Fruit fly (Drosophila melanogaster) whole organism, embryonic: ENCODE results near the gene Usp5.
A peak's percentile ranks its signal among the peaks of the same experiment; 100 is the strongest.

Experiments
- Ada2b ChIP-seq: fragments of 200-800 bp; sonication (Bioruptor generic); IDR thresholded peaks from 2 replicates; pipeline ENCODE4 v1.3.6; 2022; ENCODE audit warnings: missing biosample characterization, missing genetic modification characterization
- BEAF-32 ChIP-seq: fragments of 200-800 bp; sonication (Bioruptor generic); optimal IDR thresholded peaks from 3 replicates; lab custom pipeline; 2017; ENCODE audit warnings: missing biosample characterization, missing genetic modification characterization, mild to moderate bottlenecking, moderate library complexity, missing genetic modification reagents
- Bgb ChIP-seq: fragments of 200-800 bp; sonication (Bioruptor generic); IDR thresholded peaks from 2 replicates; pipeline ENCODE4 v1.3.6; 2022; ENCODE audit warnings: missing biosample characterization, missing genetic modification characterization; ENCODE audit not compliant: partially characterized antibody
- CG10543 ChIP-seq: fragments of 200-800 bp; sonication (Bioruptor generic); optimal IDR thresholded peaks from 3 replicates; lab custom pipeline; 2017; ENCODE audit warnings: missing biosample characterization, mild to moderate bottlenecking, missing genetic modification characterization, moderate library complexity
- CG10565 ChIP-seq: fragments of 200-800 bp; sonication (Bioruptor generic); optimal IDR thresholded peaks from 3 replicates; lab custom pipeline; 2016; ENCODE audit warnings: missing biosample characterization, mild to moderate bottlenecking, missing genetic modification characterization
- CG10959 ChIP-seq: fragments of 200-800 bp; sonication (Bioruptor generic); IDR thresholded peaks from 2 replicates; pipeline ENCODE4 v1.3.6; 2022; ENCODE audit warnings: missing biosample characterization, missing genetic modification characterization
- CG13296 ChIP-seq: fragments of 200-800 bp; sonication (Bioruptor generic); optimal IDR thresholded peaks from 3 replicates; lab custom pipeline; 2018; ENCODE audit warnings: missing biosample characterization, mild to moderate bottlenecking, missing genetic modification characterization
- CG15601 ChIP-seq: fragments of 200-800 bp; sonication (Bioruptor generic); optimal IDR thresholded peaks from 3 replicates; lab custom pipeline; 2019; ENCODE audit warnings: missing biosample characterization, mild to moderate bottlenecking, missing genetic modification characterization, moderate library complexity
- CG17568 ChIP-seq: fragments of 200-800 bp; sonication (Bioruptor generic); optimal IDR thresholded peaks from 2 replicates; lab custom pipeline; 2018; ENCODE audit warnings: missing biosample characterization, mild to moderate bottlenecking, missing genetic modification characterization, moderate library complexity
- CG1832 ChIP-seq: fragments of 200-800 bp; sonication (Bioruptor generic); optimal IDR thresholded peaks from 2 replicates; lab custom pipeline; 2017; ENCODE audit warnings: missing biosample characterization, mild to moderate bottlenecking, missing genetic modification characterization, inconsistent platforms
- CG2199 ChIP-seq: fragments of 200-800 bp; sonication (Bioruptor generic); IDR thresholded peaks from 3 replicates; pipeline ENCODE4 v1.3.6; 2022; ENCODE audit warnings: missing biosample characterization, missing genetic modification characterization
- CG31441 ChIP-seq: fragments of 200-800 bp; sonication (Bioruptor generic); IDR thresholded peaks from 2 replicates; pipeline ENCODE4 v1.3.6; 2022; ENCODE audit warnings: missing biosample characterization, missing genetic modification characterization
- CG3407 ChIP-seq: fragments of 200-800 bp; sonication (Bioruptor generic); optimal IDR thresholded peaks from 2 replicates; lab custom pipeline; 2018; ENCODE audit warnings: missing biosample characterization, mild to moderate bottlenecking, missing genetic modification characterization
- CG3726 ChIP-seq: fragments of 200-800 bp; sonication (Bioruptor generic); IDR thresholded peaks from 3 replicates; pipeline ENCODE4, ENCODE4 v1.3.6; 2022; ENCODE audit warnings: missing biosample characterization, missing genetic modification characterization
- CG7786 ChIP-seq: fragments of 200-800 bp; sonication (Bioruptor generic); optimal IDR thresholded peaks from 2 replicates; lab custom pipeline; 2016; ENCODE audit warnings: missing biosample characterization, missing genetic modification characterization
- CG9932 ChIP-seq: fragments of 200-800 bp; sonication (Bioruptor generic); IDR thresholded peaks from 2 replicates; pipeline ENCODE4 v1.3.6; 2022; ENCODE audit warnings: missing biosample characterization, missing genetic modification characterization
- Chrac-16 ChIP-seq: fragments of 200-800 bp; sonication (Bioruptor generic); optimal IDR thresholded peaks from 3 replicates; lab custom pipeline; 2016; ENCODE audit warnings: missing biosample characterization, missing genetic modification characterization
- D19A ChIP-seq: fragments of 200-800 bp; optimal IDR thresholded peaks from 3 replicates; lab custom pipeline; 2019; ENCODE audit warnings: missing biosample characterization, mild to moderate bottlenecking, missing genetic modification characterization, moderate library complexity
- Dad ChIP-seq: fragments of 200-800 bp; sonication (Bioruptor generic); optimal IDR thresholded peaks from 3 replicates; lab custom pipeline; 2016; ENCODE audit warnings: missing biosample characterization, missing genetic modification characterization
- Dek ChIP-seq: fragments of 200-800 bp; sonication (Bioruptor generic); optimal IDR thresholded peaks from 3 replicates; lab custom pipeline; 2019; ENCODE audit warnings: missing biosample characterization, mild to moderate bottlenecking, missing genetic modification characterization, moderate library complexity
- Dp ChIP-seq: fragments of 200-800 bp; sonication (Bioruptor generic); optimal IDR thresholded peaks from 2 replicates; lab custom pipeline; 2018; ENCODE audit warnings: missing biosample characterization, mild to moderate bottlenecking, missing genetic modification characterization, moderate library complexity
- Dref ChIP-seq: fragments of 200-800 bp; sonication (Bioruptor generic); IDR thresholded peaks from 2 replicates; pipeline ENCODE4 v1.3.6; 2022; ENCODE audit warnings: missing biosample characterization, missing genetic modification characterization
- H2.0 ChIP-seq: fragments of 200-800 bp; sonication (Bioruptor generic); IDR thresholded peaks from 2 replicates; pipeline ENCODE4 v1.3.6; 2022; ENCODE audit warnings: missing biosample characterization, missing genetic modification characterization
- HLH4C ChIP-seq: fragments of 200-800 bp; sonication (Bioruptor generic); IDR thresholded peaks from 3 replicates; pipeline ENCODE4 v1.3.6; 2022; ENCODE audit warnings: missing biosample characterization, missing genetic modification characterization; ENCODE audit not compliant: partially characterized antibody
- Jarid2 ChIP-seq: fragments of 200-800 bp; sonication (Bioruptor generic); optimal IDR thresholded peaks from 3 replicates; lab custom pipeline; 2017; ENCODE audit warnings: mild to moderate bottlenecking, missing biosample characterization, missing genetic modification reagents, missing genetic modification characterization
- Max ChIP-seq: fragments of 200-800 bp; sonication (Bioruptor generic); optimal IDR thresholded peaks from 2 replicates; lab custom pipeline; 2016; ENCODE audit warnings: missing biosample characterization, mild to moderate bottlenecking, missing genetic modification characterization
- Meics ChIP-seq: fragments of 200-800 bp; sonication (Bioruptor generic); optimal IDR thresholded peaks from 2 replicates; lab custom pipeline; 2017; ENCODE audit warnings: missing biosample characterization, mild to moderate bottlenecking, missing genetic modification characterization
- Sox102F ChIP-seq: fragments of 200-800 bp; sonication (Bioruptor generic); optimal IDR thresholded peaks from 2 replicates; lab custom pipeline; 2018; ENCODE audit warnings: missing biosample characterization, mild to moderate bottlenecking, missing genetic modification characterization, moderate library complexity
- abd-A ChIP-seq: fragments of 200-800 bp; sonication (Bioruptor generic); optimal IDR thresholded peaks from 3 replicates; lab custom pipeline; 2019; ENCODE audit warnings: missing biosample characterization, mild to moderate bottlenecking, missing genetic modification characterization, moderate library complexity
- al ChIP-seq: fragments of 200-800 bp; sonication (Bioruptor generic); IDR thresholded peaks from 2 replicates; pipeline ENCODE4 v1.3.6; 2022; ENCODE audit warnings: missing biosample characterization, missing genetic modification characterization
- br ChIP-seq: fragments of >200 bp; optimal IDR thresholded peaks from 2 replicates; lab custom pipeline; 2017
- crp ChIP-seq, 2 experiments: fragments of 200-800 bp; sonication (Bioruptor generic); optimal IDR thresholded peaks; 2 replicates in 1 of 2; 3 replicates in 1 of 2; lab custom pipeline; 2017; ENCODE audit warnings: missing biosample characterization in 2 of 2, missing genetic modification characterization in 2 of 2, mild to moderate bottlenecking in 1 of 2, moderate library complexity in 1 of 2
- fd102C ChIP-seq: fragments of 200-800 bp; sonication (Bioruptor generic); optimal IDR thresholded peaks from 2 replicates; lab custom pipeline; 2018; ENCODE audit warnings: missing biosample characterization, mild to moderate bottlenecking, missing genetic modification characterization, moderate library complexity
- gem ChIP-seq: fragments of 200-800 bp; sonication (Bioruptor generic); optimal IDR thresholded peaks from 2 replicates; lab custom pipeline; 2019; ENCODE audit warnings: missing biosample characterization, mild to moderate bottlenecking, missing genetic modification characterization, moderate library complexity
- her ChIP-seq: fragments of 200-800 bp; sonication (Bioruptor generic); optimal IDR thresholded peaks from 2 replicates; lab custom pipeline; 2016; ENCODE audit warnings: missing biosample characterization, missing genetic modification characterization
- jing ChIP-seq: fragments of 200-800 bp; sonication (Bioruptor generic); optimal IDR thresholded peaks from 2 replicates; lab custom pipeline; 2018; ENCODE audit warnings: missing biosample characterization, mild to moderate bottlenecking, missing genetic modification characterization
- kay ChIP-seq: fragments of 200-800 bp; sonication (Bioruptor generic); optimal IDR thresholded peaks from 2 replicates; lab custom pipeline; 2016; ENCODE audit warnings: missing biosample characterization, missing genetic modification characterization
- klu ChIP-seq: fragments of 200-800 bp; sonication (Bioruptor generic); IDR thresholded peaks from 2 replicates; pipeline ENCODE4 v1.3.6; 2022; ENCODE audit warnings: missing biosample characterization, missing genetic modification characterization
- lov ChIP-seq, 2 experiments: fragments of 200-800 bp in 1 of 2; fragments of >200 bp in 1 of 2; sonication (Bioruptor generic) in 1 of 2; IDR thresholded peaks in 1 of 2; optimal IDR thresholded peaks in 1 of 2; 2 replicates in 1 of 2; 3 replicates in 1 of 2; pipeline versions ENCODE4 v1.3.6 to Lab custom; 2017 to 2022; ENCODE audit warnings: missing biosample characterization in 1 of 2, missing genetic modification characterization in 1 of 2
- mam ChIP-seq: fragments of 200-800 bp; sonication (Bioruptor generic); optimal IDR thresholded peaks from 3 replicates; lab custom pipeline; 2016; ENCODE audit warnings: missing biosample characterization, missing genetic modification characterization
- oc ChIP-seq: fragments of 200-800 bp; sonication (Bioruptor generic); optimal IDR thresholded peaks from 2 replicates; lab custom pipeline; 2018; ENCODE audit warnings: missing biosample characterization, mild to moderate bottlenecking, missing genetic modification characterization, moderate library complexity
- pita ChIP-seq: fragments of 200-800 bp; sonication (Bioruptor generic); optimal IDR thresholded peaks from 2 replicates; lab custom pipeline; 2017; ENCODE audit warnings: missing biosample characterization, mild to moderate bottlenecking, missing genetic modification characterization
- pum ChIP-seq: fragments of 200-800 bp; sonication (Bioruptor generic); optimal IDR thresholded peaks from 2 replicates; lab custom pipeline; 2016; ENCODE audit warnings: missing biosample characterization, missing genetic modification characterization
- sim ChIP-seq: fragments of 200-800 bp; sonication (Bioruptor generic); IDR thresholded peaks from 2 replicates; pipeline ENCODE4 v1.3.6; 2022; ENCODE audit warnings: missing biosample characterization, missing genetic modification characterization
- stwl ChIP-seq: fragments of 200-800 bp; sonication (Bioruptor generic); optimal IDR thresholded peaks from 3 replicates; lab custom pipeline; 2018; ENCODE audit warnings: missing biosample characterization, mild to moderate bottlenecking, missing genetic modification characterization, moderate library complexity
- tgo ChIP-seq: fragments of 200-800 bp; sonication (Bioruptor generic); IDR thresholded peaks from 3 replicates; pipeline ENCODE4 v1.3.6; 2022; ENCODE audit warnings: missing biosample characterization, missing genetic modification characterization
- usp ChIP-seq: fragments of >200 bp; optimal IDR thresholded peaks from 2 replicates; lab custom pipeline; 2017; ENCODE audit warnings: missing biosample characterization, missing genetic modification characterization
- zfh2 ChIP-seq: fragments of 200-800 bp; sonication (Bioruptor generic); optimal IDR thresholded peaks from 2 replicates; lab custom pipeline; 2016; ENCODE audit warnings: missing biosample characterization, missing genetic modification characterization

Gene Usp5

DNA sequence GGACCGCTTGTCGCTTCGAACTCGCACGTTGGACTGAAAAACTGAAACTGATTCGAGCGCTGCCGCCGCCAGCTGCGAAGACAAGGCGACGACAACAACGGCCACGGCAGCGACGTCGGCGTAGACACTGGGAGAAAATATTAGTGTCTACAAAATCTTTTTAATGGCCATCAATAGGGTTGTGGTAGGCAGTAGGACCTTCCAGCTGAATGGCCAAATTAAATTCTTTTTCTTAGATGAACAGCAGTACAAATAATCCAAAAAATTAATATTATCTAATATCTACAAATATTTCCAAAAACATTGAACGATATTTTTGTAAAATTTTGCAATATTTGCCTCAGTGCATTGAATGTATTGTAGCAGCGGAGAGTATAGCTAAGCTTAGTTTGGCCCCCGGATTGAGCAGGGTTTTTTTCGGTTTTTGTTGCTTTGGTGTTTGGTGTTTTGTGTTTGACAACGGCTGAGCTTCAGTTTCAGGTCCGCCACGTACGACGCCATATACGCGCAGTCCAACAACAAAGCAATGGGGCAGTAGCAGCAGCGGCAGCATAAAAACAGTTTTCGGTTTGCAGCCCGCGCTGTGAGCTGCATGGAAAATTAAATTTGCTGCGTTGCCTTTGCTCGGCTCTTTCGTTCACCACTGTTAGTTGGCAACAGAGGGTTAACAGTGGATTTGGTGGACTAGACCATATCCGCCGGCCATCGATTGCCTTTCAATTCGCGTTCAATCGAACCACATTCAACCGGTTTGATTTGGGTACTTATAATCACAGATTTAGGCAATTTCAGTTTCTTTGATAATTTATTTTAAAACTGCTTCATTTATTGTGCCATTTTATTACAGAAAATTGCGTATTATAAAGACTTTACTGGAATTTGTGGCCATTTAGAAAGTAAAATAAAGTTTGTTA is 41.0 kb downstream of the Usp5 start, which contains the start of gene Cht7 (continued):
- TF ChIP-seq BEAF-32 (no peak), usp (GFP tag; lab: Kevin White, UChicago) (no peak), oc (tag; lab: Kevin White, UChicago) (peak; percentile 90), Jarid2 (GFP tag; lab: Kevin White, UChicago) (peak; percentile 64), Meics (GFP tag; lab: Kevin White, UChicago) (peak; percentile 83), al (GFP tag; lab: Robert Waterston, UW) (peak; percentile 76), fd102C (GFP tag; lab: Kevin White, UChicago) (no peak), mam (GFP tag; lab: Kevin White, UChicago) (peak; percentile 47), CG9932 (GFP tag; lab: Robert Waterston, UW) (peak; percentile 87), sim (peak; percentile 76), D19A (tag; lab: Kevin White, UChicago) (peak; percentile 76), abd-A (tag; lab: Kevin White, UChicago) (peak; percentile 56), lov (optimal IDR thresholded peaks at IDR 0.05; lab: Kevin White, UChicago) (no peak), lov (GFP tag; IDR thresholded peaks at IDR 0.05; lab: Robert Waterston, UW) (peak; percentile 56; the same call in 1 of the 3 replicates), CG31441 (GFP tag; lab: Robert Waterston, UW) (peak; percentile 89), Ada2b (peak; percentile 79), Chrac-16 (GFP tag; lab: Kevin White, UChicago) (peak; percentile 83), H2.0 (GFP tag; lab: Robert Waterston, UW) (peak; percentile 77), Dad (peak; percentile 64), HLH4C (GFP tag; lab: Robert Waterston, UW) (no peak), CG2199 (GFP tag; lab: Robert Waterston, UW) (no peak), CG3726 (peak; percentile 68; the same call in 2 of the 3 replicates), CG17568 (GFP tag; lab: Kevin White, UChicago) (peak; percentile 83), CG3407 (GFP tag; lab: Kevin White, UChicago) (peak; percentile 76), stwl (tag; lab: Kevin White, UChicago) (no peak), br (lab: Kevin White, UChicago) (no peak), kay (peak; percentile 61), CG1832 (GFP tag; lab: Kevin White, UChicago) (no peak), Sox102F (peak; percentile 91), CG10959 (peak; percentile 63), CG10565 (GFP tag; lab: Kevin White, UChicago) (no peak), zfh2 (GFP tag; lab: Kevin White, UChicago) (peak; percentile 56), her (peak; percentile 34), CG13296 (GFP tag; lab: Kevin White, UChicago) (peak; percentile 76), jing (peak; percentile 81), Dp (GFP tag; lab: Kevin White, UChicago) (no peak), CG15601 (tag; lab: Kevin White, UChicago) (peak; percentile 99), Dref (GFP tag; lab: Robert Waterston, UW) (no peak), pita (GFP tag; lab: Kevin White, UChicago) (no peak), tgo (GFP tag; lab: Robert Waterston, UW) (peak; percentile 89), Max (peak; percentile 68), crp (GFP tag; optimal IDR thresholded peaks at IDR 0.05; lab: Kevin White, UChicago) (peak in 1 of 2 experiments; percentile 45), CG10543 (GFP tag; lab: Kevin White, UChicago) (peak; percentile 90), pum (GFP tag; lab: Kevin White, UChicago) (peak; percentile 46), Bgb (no peak), gem (tag; lab: Kevin White, UChicago) (peak; percentile 94), CG7786 (peak; percentile 63), Dek (tag; lab: Kevin White, UChicago) (peak; percentile 88), klu (GFP tag; lab: Robert Waterston, UW) (peak; percentile 79; the same call in 1 of the 2 replicates)
